Worm (Caenorhabditis elegans): ENCODE results near the gene Y48E1B.17.

Y48E1B.17 gene

ce11 chrII:13508607-13509006 lies 32.3 kb downstream of the Y48E1B.17 start:
- no peak for TF ChIP-seq unc-62 (GFP tag; optimal IDR thresholded peaks at IDR 0.05)

- TF ChIP-seq unc-62 (GFP tag; optimal IDR thresholded peaks at IDR 0.05), result no peak
Measured at ce11 chrII:13507535-13507934, 33.3 kb downstream of the Y48E1B.17 start, which contains the start of gene nep-17. Gene nep-17 (plus strand): TSS chrII:13507819.

- no peak for TF ChIP-seq unc-62 (GFP tag; optimal IDR thresholded peaks at IDR 0.05)
Measured at ce11 chrII:13505977-13506568, 34.8 kb downstream of the Y48E1B.17 start.

- no peak for TF ChIP-seq unc-62 (GFP tag; optimal IDR thresholded peaks at IDR 0.05)
Measured at ce11 chrII:13505386-13505785, 35.5 kb downstream of the Y48E1B.17 start.

ce11 chrII:13503653-13504052 lies 37.2 kb downstream of the Y48E1B.17 start, which contains the start of gene F54F11.1:
Gene F54F11.1 (plus strand): TSS chrII:13503953.
- no peak for TF ChIP-seq unc-62 (GFP tag; optimal IDR thresholded peaks at IDR 0.05)

ce11 chrII:13501575-13501974 lies 39.3 kb downstream of the Y48E1B.17 start, which contains the start of gene F45H10.5:
Gene F45H10.5 (plus strand): TSS chrII:13501875.
- no peak for TF ChIP-seq unc-62 (GFP tag; optimal IDR thresholded peaks at IDR 0.05)

- TF ChIP-seq unc-62 (GFP tag; optimal IDR thresholded peaks at IDR 0.05), result no peak
Measured at ce11 chrII:13500582-13500981, 40.3 kb downstream of the Y48E1B.17 start.

ce11 chrII:13495718-13496117 lies 45.2 kb downstream of the Y48E1B.17 start, which contains the start of gene drr-1:
Gene drr-1 (minus strand): TSS chrII:13495900.
- TF ChIP-seq unc-62 (GFP tag; optimal IDR thresholded peaks at IDR 0.05), result no peak

ce11 chrII:13494762-13495161 lies 46.1 kb downstream of the Y48E1B.17 start:
- TF ChIP-seq unc-62 (GFP tag; optimal IDR thresholded peaks at IDR 0.05), result no peak

- no peak for TF ChIP-seq unc-62 (GFP tag; optimal IDR thresholded peaks at IDR 0.05)
Measured at ce11 chrII:13494175-13494650, 46.7 kb downstream of the Y48E1B.17 start, which contains the start of gene ndua-7. Gene ndua-7 (minus strand): TSS chrII:13494600.

- no peak for TF ChIP-seq unc-62 (GFP tag; optimal IDR thresholded peaks at IDR 0.05)
Measured at ce11 chrII:13492948-13493347, 47.9 kb downstream of the Y48E1B.17 start, which contains the start of gene F45H10.2. Gene F45H10.2 (minus strand): TSS chrII:13493048.

- no peak for TF ChIP-seq unc-62 (GFP tag; optimal IDR thresholded peaks at IDR 0.05)
Measured at ce11 chrII:13491254-13491889, 49.5 kb downstream of the Y48E1B.17 start, which contains the start of gene alh-7. Gene alh-7 (minus strand): TSS chrII:13491786.

ce11 chrII:13489896-13490295 lies 51.0 kb downstream of the Y48E1B.17 start:
- TF ChIP-seq unc-62 (GFP tag; optimal IDR thresholded peaks at IDR 0.05), result no peak
